Worm (Caenorhabditis elegans) whole organism, early embryonic: ENCODE data around the gene igcm-4.

Source experiments
- B0310.2 ChIP-seq: sonication (generic microtip); optimal IDR thresholded peaks from 2 replicates; lab custom pipeline; 2016; ENCODE audit warnings: mild to moderate bottlenecking, missing genetic modification characterization, missing compliant biosample characterization
- aly-1 ChIP-seq: sonication (generic microtip); optimal IDR thresholded peaks from 2 replicates; lab custom pipeline; 2016; ENCODE audit warnings: missing genetic modification characterization, missing compliant biosample characterization
- ama-1 ChIP-seq: fragments of 150-350 bp; optimal IDR thresholded peaks from 2 replicates; lab custom pipeline; 2014
- ceh-13 ChIP-seq: fragments of 200-800 bp; sonication (Bioruptor generic); optimal IDR thresholded peaks from 2 replicates; lab custom pipeline; 2018; ENCODE audit warnings: mild to moderate bottlenecking, missing genetic modification characterization, missing compliant biosample characterization
- ets-7 ChIP-seq: sonication (generic microtip); optimal IDR thresholded peaks from 2 replicates; lab custom pipeline; 2016; ENCODE audit warnings: missing genotype, missing genetic modification characterization, missing compliant biosample characterization
- hmg-4 ChIP-seq: fragments of 200-800 bp; sonication (Bioruptor generic); optimal IDR thresholded peaks from 2 replicates; lab custom pipeline; 2018; ENCODE audit warnings: mild to moderate bottlenecking, missing genetic modification characterization, missing compliant biosample characterization
- hnd-1 ChIP-seq: sonication (generic microtip); optimal IDR thresholded peaks from 2 replicates; lab custom pipeline; 2016; ENCODE audit warnings: missing genetic modification characterization, missing compliant biosample characterization
- scrt-1 ChIP-seq: fragments of 200-800 bp; sonication (Bioruptor generic); IDR thresholded peaks from 2 replicates; pipeline ENCODE4 v1.3.6; 2022; ENCODE audit warnings: missing genetic modification characterization, missing compliant biosample characterization
- sea-1 ChIP-seq: fragments of 200-800 bp; sonication (Bioruptor generic); conservative IDR thresholded peaks from 2 replicates; pipeline ENCODE4 v1.3.6; 2022; ENCODE audit warnings: missing genetic modification characterization, missing compliant biosample characterization
- tbx-37 ChIP-seq: fragments of 200-800 bp; sonication (Bioruptor generic); conservative IDR thresholded peaks from 2 replicates; pipeline ENCODE4 v1.3.6; 2022; ENCODE audit warnings: missing genetic modification reagents, missing genetic modification characterization, missing compliant biosample characterization

DNA sequence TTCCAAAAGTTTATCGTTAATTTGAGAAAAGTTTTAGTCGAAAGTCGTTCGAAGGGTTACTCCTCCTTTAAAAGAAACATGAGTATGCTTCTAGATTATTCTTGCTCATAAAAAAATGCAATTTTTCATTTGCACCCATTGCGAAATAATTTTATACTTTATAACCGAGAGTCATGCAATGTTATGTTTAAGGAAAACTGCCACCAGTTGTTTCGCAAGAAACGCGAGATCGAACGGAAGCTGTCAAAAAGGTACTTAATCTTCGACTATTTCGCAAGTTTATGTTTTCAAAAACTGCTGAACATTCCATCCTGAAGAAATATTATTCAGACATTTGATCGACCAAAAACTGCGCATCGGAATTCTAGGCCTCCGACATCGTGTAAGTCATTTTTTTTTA is 32.2 kb downstream of the igcm-4 start:
- TF ChIP-seq hmg-4 (GFP tag; lab: Kevin White, UChicago) (no peak), ceh-13 (GFP tag; lab: Kevin White, UChicago) (no peak), hnd-1 (tag; lab: Kevin White, UChicago) (no peak), scrt-1 (no peak), ets-7 (tag; lab: Kevin White, UChicago) (no peak), tbx-37 (no peak), sea-1 (GFP tag; lab: Robert Waterston, UW) (no peak), B0310.2 (tag; lab: Kevin White, UChicago) (no peak), ama-1 (lab: Kevin White, UChicago) (no peak), aly-1 (no peak)
